Worm (Caenorhabditis elegans) whole organism, L2 larva: ENCODE data around the gene ddo-2.

Source experiments
- R02D3.7 ChIP-seq: fragments of 150-350 bp; optimal IDR thresholded peaks from 2 replicates; lab custom pipeline; 2014; ENCODE audit warnings: missing biosample characterization, missing genetic modification characterization
- ama-1 ChIP-seq: fragments of 150-350 bp; optimal IDR thresholded peaks from 2 replicates; lab custom pipeline; 2018; ENCODE audit warnings: inconsistent platforms
- egl-27 ChIP-seq: sonication (generic microtip); optimal IDR thresholded peaks from 3 replicates; lab custom pipeline; 2017; ENCODE audit warnings: missing biosample characterization, missing genetic modification reagents, missing genetic modification characterization
- lin-39 ChIP-seq: fragments of 150-350 bp; optimal IDR thresholded peaks from 2 replicates; lab custom pipeline; 2014; ENCODE audit warnings: missing biosample characterization, missing genetic modification reagents, missing genetic modification characterization
- skn-1 ChIP-seq: sonication (generic microtip); optimal IDR thresholded peaks from 2 replicates; lab custom pipeline; 2017; ENCODE audit warnings: missing biosample characterization, missing genetic modification characterization
- unc-55 ChIP-seq: fragments of 150-350 bp; sonication (generic microtip); optimal IDR thresholded peaks from 3 replicates; lab custom pipeline; 2014; ENCODE audit warnings: missing biosample characterization, missing genetic modification reagents, missing genetic modification characterization
- ztf-1 ChIP-seq: fragments of 200-800 bp; sonication (Bioruptor generic); conservative IDR thresholded peaks from 2 replicates; pipeline ENCODE4 v1.3.6; 2022; ENCODE audit warnings: missing genetic modification characterization, missing compliant biosample characterization

DNA sequence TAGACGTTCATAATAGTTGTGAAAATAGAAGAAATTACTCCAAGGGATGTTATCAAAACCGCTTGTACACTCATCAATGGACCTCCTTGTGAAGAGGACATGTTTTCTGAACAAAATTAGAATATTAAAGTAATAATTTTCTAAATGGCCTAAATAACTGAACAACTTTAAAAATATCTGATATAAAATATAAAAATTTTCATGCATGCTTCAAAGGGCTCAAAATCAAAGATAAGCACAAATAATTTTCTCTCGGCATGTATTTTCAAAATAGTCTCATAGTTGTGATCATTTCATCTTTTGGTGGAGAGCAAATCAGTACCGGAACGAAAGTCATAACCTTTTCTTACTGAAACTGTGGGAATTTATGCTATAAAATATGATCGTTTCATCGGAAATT is 49.5 kb upstream of the ddo-2 start, which contains the start of gene srbc-8:
- TF ChIP-seq skn-1 (tag; lab: Kevin White, UChicago), result no peak
- TF ChIP-seq lin-39 (tag; lab: Kevin White, UChicago), result no peak
- TF ChIP-seq unc-55 (GFP tag; lab: Kevin White, UChicago), result no peak
- TF ChIP-seq ztf-1 (GFP tag; lab: Robert Waterston, UW), result no peak
- TF ChIP-seq ama-1 (lab: Kevin White, UChicago), result no peak
- no peak for TF ChIP-seq egl-27
- TF ChIP-seq R02D3.7 (tag; lab: Kevin White, UChicago), result no peak
